Worm (Caenorhabditis elegans) whole organism, young adult: ENCODE data around the gene fbxb-88.

Source experiments
- egrh-3 ChIP-seq: fragments of 200-800 bp; sonication (Bioruptor generic); IDR thresholded peaks from 2 replicates; pipeline ENCODE4 v1.3.6; 2022; ENCODE audit warnings: missing genetic modification reagents, missing genetic modification characterization, missing compliant biosample characterization
- nfya-1 ChIP-seq: sonication (generic microtip); optimal IDR thresholded peaks from 2 replicates; lab custom pipeline; 2017; ENCODE audit warnings: antibody characterized with exemption, missing compliant biosample characterization, missing genetic modification characterization, borderline replicate concordance; ENCODE audit not compliant: insufficient read depth
- unc-62 ChIP-seq: fragments of 150-350 bp; optimal IDR thresholded peaks from 2 replicates; lab custom pipeline; 2014; ENCODE audit warnings: missing biosample characterization, missing genetic modification reagents, missing genetic modification characterization

ce11 chrII:4818780-4819179 is 8.9 kb downstream of the fbxb-88 start:
- TF ChIP-seq nfya-1 (tag; lab: Kevin White, UChicago) (no peak), egrh-3 (GFP tag; lab: Robert Waterston, UW) (no peak), unc-62 (GFP tag; lab: Kevin White, UChicago) (no peak)
